Worm (Caenorhabditis elegans): ENCODE data around the gene ins-22.

ins-22 gene

DNA sequence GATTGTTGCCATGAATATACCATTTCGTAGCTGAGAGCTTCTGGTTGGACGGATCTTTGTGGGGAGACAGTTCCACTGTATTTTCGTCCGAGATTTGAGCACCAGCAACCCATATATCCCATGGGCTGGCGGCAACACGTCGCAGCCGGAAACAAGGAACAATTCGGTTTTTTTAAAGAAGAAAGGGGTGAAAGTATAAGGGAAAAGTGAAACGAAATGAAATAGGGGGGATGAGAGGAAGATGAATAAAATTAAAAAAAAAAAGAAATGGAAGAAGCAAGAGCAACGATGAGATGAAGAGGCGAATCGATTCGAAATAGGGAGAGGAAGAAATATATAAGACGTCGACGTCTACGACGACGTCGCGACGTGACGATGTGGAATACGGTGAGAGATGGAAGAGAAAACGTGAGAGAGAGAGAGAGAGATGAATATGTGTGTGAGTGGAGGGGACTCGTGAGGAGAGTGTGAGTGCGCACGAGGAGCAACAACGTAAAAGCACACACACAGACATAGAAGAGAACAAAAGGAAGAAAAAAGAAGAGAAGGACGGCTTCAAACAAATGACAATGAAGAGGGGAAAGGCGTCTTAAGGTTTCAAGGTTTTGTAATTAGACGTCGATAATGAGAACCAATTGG, 9.6 kb upstream of the ins-22 start, which contains the start of gene rgs-1:
rgs-1 (minus strand) TSS at position 146 of the 639 bp plus-strand sequence.
- peak; percentile 42 for TF ChIP-seq zag-1 (tag; optimal IDR thresholded peaks at IDR 0.05)
- TF ChIP-seq lin-11 (tag; optimal IDR thresholded peaks at IDR 0.05), result peak; percentile 44
- TF ChIP-seq mdl-1 (tag; optimal IDR thresholded peaks at IDR 0.05), result peak in 1 of 2 experiments; percentile 76
- TF ChIP-seq fos-1 (tag; optimal IDR thresholded peaks at IDR 0.05), result peak; percentile 9
- peak; percentile 77 for TF ChIP-seq crh-2 (tag; optimal IDR thresholded peaks at IDR 0.05)
- TF ChIP-seq elt-1 (tag; optimal IDR thresholded peaks at IDR 0.05), result no peak
- TF ChIP-seq ama-1 (optimal IDR thresholded peaks at IDR 0.05), result no peak
- TF ChIP-seq nhr-6 (tag; optimal IDR thresholded peaks at IDR 0.05), result peak; percentile 37
- TF ChIP-seq ZK546.5 (tag; optimal IDR thresholded peaks at IDR 0.05), result no peak
- peak in 1 of 2 experiments; percentile 62 for TF ChIP-seq lsy-2 (tag; optimal IDR thresholded peaks at IDR 0.05)
- TF ChIP-seq unc-55 (GFP tag; optimal IDR thresholded peaks at IDR 0.05), result peak; percentile 89
- TF ChIP-seq nhr-129 (tag; optimal IDR thresholded peaks at IDR 0.05), result peak; percentile 69
- no peak for TF ChIP-seq R02D3.7 (tag; optimal IDR thresholded peaks at IDR 0.05)
- peak; percentile 33 for TF ChIP-seq lin-13 (GFP tag; optimal IDR thresholded peaks at IDR 0.05)
- peak; percentile 2 for TF ChIP-seq sem-4 (tag; optimal IDR thresholded peaks at IDR 0.05)
- peak; percentile 79 for TF ChIP-seq C34F6.9 (tag; optimal IDR thresholded peaks at IDR 0.05)

DNA sequence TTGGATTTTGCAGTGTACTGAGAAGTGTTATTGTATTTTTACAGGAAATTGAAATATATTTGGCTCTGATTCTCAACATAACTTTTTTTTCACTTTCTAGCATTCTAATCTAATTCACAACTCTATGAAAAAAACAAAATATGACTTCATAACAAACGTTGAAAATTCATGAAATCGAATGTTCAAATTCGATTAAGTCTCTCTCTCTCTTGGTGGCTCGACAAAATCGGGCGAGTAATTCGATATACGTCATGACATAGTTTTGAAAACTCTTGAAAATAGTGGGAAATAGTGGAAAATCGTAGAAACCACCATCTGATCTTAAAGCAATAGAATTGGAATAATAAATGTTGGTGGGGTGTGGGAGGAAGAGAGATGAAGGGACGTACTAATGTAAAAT, 8.1 kb upstream of the ins-22 start:
- no peak for TF ChIP-seq blmp-1 (tag; optimal IDR thresholded peaks at IDR 0.05; ENCODE audit: insufficient read depth)
- no peak for TF ChIP-seq nhr-25 (tag; optimal IDR thresholded peaks at IDR 0.05)

DNA sequence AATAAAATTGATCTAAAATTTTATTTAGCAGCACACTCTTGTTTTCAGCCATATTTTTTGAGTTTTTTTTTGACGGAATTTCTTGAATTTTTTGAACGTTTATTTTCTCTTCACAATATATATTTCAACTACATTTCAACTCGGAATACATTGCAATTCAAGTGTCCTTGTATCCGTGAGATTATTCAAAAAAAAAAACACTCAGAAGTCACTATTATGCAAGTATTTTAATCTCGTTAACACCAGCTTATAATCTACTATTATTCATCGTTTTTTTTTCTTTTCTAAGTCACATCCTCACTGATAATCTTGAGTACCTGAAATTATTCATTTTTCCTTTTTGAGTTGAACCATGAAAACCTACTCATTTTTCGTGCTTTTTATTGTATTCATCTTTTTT, 2.6 kb upstream of the ins-22 start, which contains the start of gene ins-21:
ins-21 (plus strand) TSS at position 301 of the 400 bp plus-strand sequence.
- TF ChIP-seq nhr-237 (tag; optimal IDR thresholded peaks at IDR 0.05) (no peak), nhr-6 (tag; optimal IDR thresholded peaks at IDR 0.05) (no peak), lin-13 (GFP tag; optimal IDR thresholded peaks at IDR 0.05) (no peak), ceh-16 (tag; optimal IDR thresholded peaks at IDR 0.05) (no peak), mdl-1 (tag; optimal IDR thresholded peaks at IDR 0.05) (no peak), ztf-1 (GFP tag; conservative IDR thresholded peaks at IDR 0.05) (no peak), elt-1 (tag; optimal IDR thresholded peaks at IDR 0.05) (no peak), lin-39 (tag; optimal IDR thresholded peaks at IDR 0.05) (no peak), ztf-4 (tag; optimal IDR thresholded peaks at IDR 0.05) (no peak), egl-27 (tag; optimal IDR thresholded peaks at IDR 0.05) (no peak), lsy-2 (tag; optimal IDR thresholded peaks at IDR 0.05) (no peak), snpc-4 (tag; optimal IDR thresholded peaks at IDR 0.05) (no peak), unc-62 (GFP tag; optimal IDR thresholded peaks at IDR 0.05) (no peak), skn-1 (tag; optimal IDR thresholded peaks at IDR 0.05) (no peak)

DNA sequence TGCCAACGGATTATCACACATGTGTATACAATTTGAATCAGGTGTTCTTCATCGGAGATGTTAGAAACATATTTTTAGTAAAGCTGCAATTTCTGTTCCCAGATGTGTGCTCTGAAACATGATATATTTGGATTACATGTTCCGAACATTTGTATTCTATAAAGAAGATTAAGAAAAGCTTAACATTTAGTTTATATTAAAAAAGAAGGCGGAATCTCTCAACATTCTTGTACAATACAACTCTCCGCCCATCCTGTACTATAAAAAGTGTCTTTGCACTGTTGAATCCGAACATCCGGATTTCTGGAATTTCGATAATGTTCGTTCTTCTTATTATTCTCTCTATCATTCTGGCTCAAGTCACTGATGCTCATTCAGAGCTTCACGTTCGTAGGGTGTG, 1.9 kb downstream of the ins-22 start, which contains the start of gene ins-23:
ins-23 (plus strand) TSS at position 301 of the 400 bp plus-strand sequence.
- no peak for TF ChIP-seq sma-3 (GFP tag; optimal IDR thresholded peaks at IDR 0.05)
- TF ChIP-seq sma-9 (GFP tag; optimal IDR thresholded peaks at IDR 0.05), result no peak
- no peak for TF ChIP-seq sma-9 (tag; optimal IDR thresholded peaks at IDR 0.05)
- TF ChIP-seq Y55F3AM.14 (GFP tag; optimal IDR thresholded peaks at IDR 0.05), result no peak
- TF ChIP-seq nhr-11 (tag; optimal IDR thresholded peaks at IDR 0.05), result no peak
- TF ChIP-seq peb-1 (tag; optimal IDR thresholded peaks at IDR 0.05), result no peak
- no peak for TF ChIP-seq nhr-23 (tag; optimal IDR thresholded peaks at IDR 0.05)

DNA sequence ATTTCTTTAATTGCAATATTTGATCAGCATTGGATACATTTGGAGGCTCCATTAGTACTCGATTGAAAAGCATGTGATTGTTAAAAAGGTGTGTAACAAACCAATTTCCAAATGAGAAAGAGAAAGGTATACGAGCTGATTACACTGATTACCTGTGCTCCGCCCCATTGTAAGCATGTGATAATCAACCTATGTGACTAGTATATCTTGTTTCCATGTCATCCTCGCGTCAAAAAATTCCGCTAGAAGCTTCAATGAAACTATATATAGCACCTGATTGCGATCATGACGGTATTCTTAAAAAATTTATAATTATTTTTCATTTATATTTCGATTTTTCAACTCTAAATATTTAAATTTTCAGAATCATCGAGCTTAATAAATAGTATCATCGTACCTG, 4.5 kb downstream of the ins-22 start, which contains the start of gene M04D8.4:
M04D8.4 (minus strand) TSS at position 101 of the 400 bp plus-strand sequence.
- TF ChIP-seq zag-1 (tag; optimal IDR thresholded peaks at IDR 0.05), result no peak
- no peak for TF ChIP-seq ztf-11 (tag; optimal IDR thresholded peaks at IDR 0.05)
- TF ChIP-seq lsy-2 (tag; optimal IDR thresholded peaks at IDR 0.05), result no peak
- TF ChIP-seq aly-2 (tag; optimal IDR thresholded peaks at IDR 0.05), result no peak
- no peak for TF ChIP-seq gmeb-1 (tag; optimal IDR thresholded peaks at IDR 0.05)
- TF ChIP-seq R02D3.7 (tag; optimal IDR thresholded peaks at IDR 0.05), result no peak
- TF ChIP-seq snpc-4 (tag; optimal IDR thresholded peaks at IDR 0.05), result no peak

Data from whole organism, L2 larva.